Fruit fly (Drosophila melanogaster): Measurements from ENCODE around the gene jumu.

Gene jumu

dm6 chr3R:10332823-10333263 is 17.1 kb upstream of the jumu start, which contains the start of gene sle (continued):
- TF ChIP-seq corto (GFP tag; optimal IDR thresholded peaks at IDR 0.05) (no peak), org-1 (GFP tag; optimal IDR thresholded peaks at IDR 0.05) (no peak), ERR (GFP tag; optimal IDR thresholded peaks at IDR 0.05) (peak; percentile 49), Blimp-1 (GFP tag; optimal IDR thresholded peaks at IDR 0.05) (no peak), tio (GFP tag; optimal IDR thresholded peaks at IDR 0.05) (no peak), sim (GFP tag; IDR thresholded peaks at IDR 0.05) (no peak), Atf6 (GFP tag; IDR thresholded peaks at IDR 0.05) (peak; percentile 58; the same call in 1 of the 2 replicates), lmd (GFP tag; IDR thresholded peaks at IDR 0.05) (peak; percentile 17; the same call in 1 of the 2 replicates), CG15696 (tag; optimal IDR thresholded peaks at IDR 0.05) (no peak), bab2 (GFP tag; optimal IDR thresholded peaks at IDR 0.05) (peak; percentile 21), rib (GFP tag; IDR thresholded peaks at IDR 0.05) (0 out of 2 replicates have a peak, but pooled peaks have one; percentile 39), jigr1 (GFP tag; IDR thresholded peaks at IDR 0.05) (no peak), CG9437 (GFP tag; optimal IDR thresholded peaks at IDR 0.05) (peak; percentile 44), CG7745 (tag; optimal IDR thresholded peaks at IDR 0.05) (no peak), lbe (GFP tag; optimal IDR thresholded peaks at IDR 0.05) (no peak), dan (GFP tag; IDR thresholded peaks at IDR 0.05) (no peak), Poxn (GFP tag; IDR thresholded peaks at IDR 0.05) (no peak), Side (GFP tag; optimal IDR thresholded peaks at IDR 0.05) (peak; percentile 57), Nf-YB (GFP tag; optimal IDR thresholded peaks at IDR 0.05) (no peak), knrl (GFP tag; IDR thresholded peaks at IDR 0.05; ENCODE audit: partially characterized antibody) (peak; percentile 57; the same call in 2 of the 3 replicates), NC2β (GFP tag; optimal IDR thresholded peaks at IDR 0.05) (peak; percentile 64), Mrtf (GFP tag; IDR thresholded peaks at IDR 0.05) (no peak), CG17328 (GFP tag; IDR thresholded peaks at IDR 0.05) (peak; percentile 21; the same call in 1 of the 2 replicates), az2 (GFP tag; optimal IDR thresholded peaks at IDR 0.05) (peak; percentile 43), Gug (GFP tag; IDR thresholded peaks at IDR 0.05) (no peak), dmrt99B (tag; optimal IDR thresholded peaks at IDR 0.05) (no peak), pum (GFP tag; optimal IDR thresholded peaks at IDR 0.05) (peak; percentile 59), CG4424 (GFP tag; optimal IDR thresholded peaks at IDR 0.05) (peak; percentile 59), CG14965 (GFP tag; optimal IDR thresholded peaks at IDR 0.05; ENCODE audit: borderline replicate concordance) (no peak), Hand (GFP tag; optimal IDR thresholded peaks at IDR 0.05) (no peak), HLH4C (GFP tag; IDR thresholded peaks at IDR 0.05; ENCODE audit: partially characterized antibody) (peak; percentile 67), CG2889 (GFP tag; IDR thresholded peaks at IDR 0.05) (0 out of 3 replicates have a peak, but pooled peaks have one; percentile 12), Doc3 (GFP tag; IDR thresholded peaks at IDR 0.05; ENCODE audit: partially characterized antibody) (peak; percentile 43; the same call in 1 of the 3 replicates), CG18262 (tag; optimal IDR thresholded peaks at IDR 0.05) (no peak), CG31224 (GFP tag; IDR thresholded peaks at IDR 0.05) (no peak), Rfx (GFP tag; IDR thresholded peaks at IDR 0.05) (peak; percentile 84; the same call in 1 of the 2 replicates), CG17385 (GFP tag; optimal IDR thresholded peaks at IDR 0.05) (peak; percentile 78), scrt (GFP tag; optimal IDR thresholded peaks at IDR 0.05) (peak; percentile 46), Sry-δ (GFP tag; optimal IDR thresholded peaks at IDR 0.05) (peak; percentile 64), CG6175 (GFP tag; IDR thresholded peaks at IDR 0.05) (no peak), CG9797 (GFP tag; optimal IDR thresholded peaks at IDR 0.05) (peak; percentile 54), CG13894 (tag; optimal IDR thresholded peaks at IDR 0.05) (no peak), crol (GFP tag; IDR thresholded peaks at IDR 0.05) (no peak), CG6689 (GFP tag; IDR thresholded peaks at IDR 0.05) (no peak), Atf3 (GFP tag; optimal IDR thresholded peaks at IDR 0.05) (peak; percentile 5), gce (GFP tag; IDR thresholded peaks at IDR 0.05) (no peak), CG3995 (GFP tag; optimal IDR thresholded peaks at IDR 0.05) (peak; percentile 93), CG9876 (GFP tag; optimal IDR thresholded peaks at IDR 0.05) (no peak), wdn (GFP tag; IDR thresholded peaks at IDR 0.05) (no peak), CG10274 (GFP tag; optimal IDR thresholded peaks at IDR 0.05) (no peak), MTF-1 (GFP tag; optimal IDR thresholded peaks at IDR 0.05; ENCODE audit: borderline replicate concordance) (no peak)
